Worm (Caenorhabditis elegans) whole organism, midembryonic: ENCODE data around the gene ZC190.4.

Experiments used
- T22C8.4 ChIP-seq: fragments of 200-800 bp; sonication (Bioruptor generic); IDR thresholded peaks from 2 replicates; pipeline ENCODE4 v1.3.6; 2022; ENCODE audit warnings: missing genetic modification characterization, missing compliant biosample characterization
- cog-1 ChIP-seq: sonication (generic microtip); optimal IDR thresholded peaks from 2 replicates; lab custom pipeline; 2016; ENCODE audit warnings: missing genetic modification characterization, missing compliant biosample characterization
- flt-1 ChIP-seq: fragments of 200-800 bp; sonication (Bioruptor generic); IDR thresholded peaks from 2 replicates; pipeline ENCODE4 v1.3.6; 2022; ENCODE audit warnings: missing genetic modification characterization, missing compliant biosample characterization
- klf-2 ChIP-seq: fragments of 200-800 bp; sonication (Bioruptor generic); conservative IDR thresholded peaks from 2 replicates; pipeline ENCODE4 v1.3.6; 2022; ENCODE audit warnings: missing genetic modification reagents, missing genetic modification characterization, missing compliant biosample characterization
- med-1 ChIP-seq: sonication (generic microtip); optimal IDR thresholded peaks from 2 replicates; lab custom pipeline; 2017; ENCODE audit warnings: missing genetic modification characterization, mild to moderate bottlenecking, missing compliant biosample characterization, antibody characterized with exemption, missing genetic modification reagents; ENCODE audit not compliant: insufficient read depth
- ref-1 ChIP-seq: fragments of 200-800 bp; sonication (Bioruptor generic); conservative IDR thresholded peaks from 2 replicates; pipeline ENCODE4 v1.3.6; 2022; ENCODE audit warnings: missing genetic modification reagents, missing genetic modification characterization, missing compliant biosample characterization
- tab-1 ChIP-seq: fragments of 200-800 bp; sonication (Bioruptor generic); IDR thresholded peaks from 2 replicates; pipeline ENCODE4 v1.3.6; 2022; ENCODE audit warnings: missing genetic modification characterization, missing compliant biosample characterization
- ztf-23 ChIP-seq: fragments of 200-800 bp; sonication (Bioruptor generic); IDR thresholded peaks from 2 replicates; pipeline ENCODE4 v1.3.6; 2022; ENCODE audit warnings: missing genetic modification reagents, missing genetic modification characterization, missing compliant biosample characterization
- ztf-29 ChIP-seq: fragments of 200-800 bp; sonication (Bioruptor generic); IDR thresholded peaks from 2 replicates; pipeline ENCODE4 v1.3.6; 2022; ENCODE audit warnings: missing genetic modification reagents, missing genetic modification characterization, missing compliant biosample characterization

Gene ZC190.4

ce11 chrV:8653080-8653821, 12.6 kb upstream of the ZC190.4 start:
- TF ChIP-seq med-1 (GFP tag; lab: Kevin White, UChicago) (no peak), cog-1 (tag; lab: Kevin White, UChicago) (no peak)

- TF ChIP-seq med-1 (GFP tag; lab: Kevin White, UChicago) (no peak), cog-1 (tag; lab: Kevin White, UChicago) (no peak), ztf-29 (no peak), tab-1 (GFP tag; lab: Robert Waterston, UW) (no peak), T22C8.4 (no peak), flt-1 (GFP tag; lab: Robert Waterston, UW) (no peak), ref-1 (GFP tag; lab: Robert Waterston, UW) (no peak), klf-2 (GFP tag; lab: Robert Waterston, UW) (no peak), ztf-23 (GFP tag; lab: Robert Waterston, UW) (no peak)
Observed at ce11 chrV:8654460-8655419, 11.1 kb upstream of the ZC190.4 start.

- no peak for TF ChIP-seq klf-2 (GFP tag; lab: Robert Waterston, UW)
- TF ChIP-seq T22C8.4 = no peak
- no peak for TF ChIP-seq med-1 (GFP tag; lab: Kevin White, UChicago)
- no peak for TF ChIP-seq tab-1 (GFP tag; lab: Robert Waterston, UW)
- TF ChIP-seq ztf-23 (GFP tag; lab: Robert Waterston, UW) = no peak
- no peak for TF ChIP-seq flt-1 (GFP tag; lab: Robert Waterston, UW)
- no peak for TF ChIP-seq cog-1 (tag; lab: Kevin White, UChicago)
- no peak for TF ChIP-seq ref-1 (GFP tag; lab: Robert Waterston, UW)
- TF ChIP-seq ztf-29 = no peak
Observed at ce11 chrV:8657911-8658310, 8.0 kb upstream of the ZC190.4 start.

- TF ChIP-seq cog-1 (tag; lab: Kevin White, UChicago) = no peak
- no peak for TF ChIP-seq ref-1 (GFP tag; lab: Robert Waterston, UW)
- TF ChIP-seq flt-1 (GFP tag; lab: Robert Waterston, UW) = no peak
- TF ChIP-seq tab-1 (GFP tag; lab: Robert Waterston, UW) = no peak
- TF ChIP-seq med-1 (GFP tag; lab: Kevin White, UChicago) = no peak
- TF ChIP-seq T22C8.4 = no peak
- TF ChIP-seq ztf-23 (GFP tag; lab: Robert Waterston, UW) = no peak
- no peak for TF ChIP-seq klf-2 (GFP tag; lab: Robert Waterston, UW)
- TF ChIP-seq ztf-29 = no peak
Observed at ce11 chrV:8658577-8659362, 7.1 kb upstream of the ZC190.4 start.

- no peak for TF ChIP-seq flt-1 (GFP tag; lab: Robert Waterston, UW)
- no peak for TF ChIP-seq ztf-29
- TF ChIP-seq ref-1 (GFP tag; lab: Robert Waterston, UW) = no peak
- no peak for TF ChIP-seq cog-1 (tag; lab: Kevin White, UChicago)
- TF ChIP-seq ztf-23 (GFP tag; lab: Robert Waterston, UW) = no peak
- TF ChIP-seq med-1 (GFP tag; lab: Kevin White, UChicago) = no peak
- no peak for TF ChIP-seq klf-2 (GFP tag; lab: Robert Waterston, UW)
Observed at ce11 chrV:8660475-8660874, 5.4 kb upstream of the ZC190.4 start.

- no peak for TF ChIP-seq klf-2 (GFP tag; lab: Robert Waterston, UW)
- no peak for TF ChIP-seq T22C8.4
- TF ChIP-seq tab-1 (GFP tag; lab: Robert Waterston, UW) = no peak
- no peak for TF ChIP-seq med-1 (GFP tag; lab: Kevin White, UChicago)
- no peak for TF ChIP-seq cog-1 (tag; lab: Kevin White, UChicago)
- no peak for TF ChIP-seq ref-1 (GFP tag; lab: Robert Waterston, UW)
- TF ChIP-seq flt-1 (GFP tag; lab: Robert Waterston, UW) = no peak
- no peak for TF ChIP-seq ztf-29
- TF ChIP-seq ztf-23 (GFP tag; lab: Robert Waterston, UW) = no peak
Observed at ce11 chrV:8661241-8661954, 4.5 kb upstream of the ZC190.4 start.

ce11 chrV:8662056-8663006, 3.5 kb upstream of the ZC190.4 start:
- TF ChIP-seq cog-1 (tag; lab: Kevin White, UChicago) (no peak), ztf-23 (GFP tag; lab: Robert Waterston, UW) (no peak), klf-2 (GFP tag; lab: Robert Waterston, UW) (no peak), med-1 (GFP tag; lab: Kevin White, UChicago) (no peak), flt-1 (GFP tag; lab: Robert Waterston, UW) (no peak), tab-1 (GFP tag; lab: Robert Waterston, UW) (no peak), T22C8.4 (no peak), ref-1 (GFP tag; lab: Robert Waterston, UW) (no peak), ztf-29 (no peak)
